Fruit fly (Drosophila melanogaster) whole organism, embryonic: Measurements from ENCODE around the gene Gr85a.

Source experiments
- Atf6 ChIP-seq: fragments of 200-800 bp; sonication (Bioruptor generic); IDR thresholded peaks from 2 replicates; pipeline ENCODE4 v1.3.6; 2022; ENCODE audit warnings: missing biosample characterization, missing genetic modification characterization
- CG11504 ChIP-seq: fragments of 200-800 bp; sonication (Bioruptor generic); optimal IDR thresholded peaks from 3 replicates; lab custom pipeline; 2019; ENCODE audit warnings: missing biosample characterization, mild to moderate bottlenecking, missing genetic modification characterization, moderate library complexity
- CG11560 ChIP-seq: fragments of 200-800 bp; sonication (Bioruptor generic); IDR thresholded peaks from 3 replicates; pipeline ENCODE4 v1.3.6; 2022; ENCODE audit warnings: missing biosample characterization, missing genetic modification characterization
- CG12299 ChIP-seq: fragments of 200-800 bp; sonication (Bioruptor generic); optimal IDR thresholded peaks from 2 replicates; lab custom pipeline; 2018; ENCODE audit warnings: missing biosample characterization, mild to moderate bottlenecking, missing genetic modification characterization
- CG13894 ChIP-seq: fragments of 200-800 bp; sonication (Bioruptor generic); optimal IDR thresholded peaks from 3 replicates; lab custom pipeline; 2018; ENCODE audit warnings: missing biosample characterization, mild to moderate bottlenecking, missing genetic modification characterization, moderate library complexity
- CG16813 ChIP-seq: fragments of 200-800 bp; sonication (Bioruptor generic); IDR thresholded peaks from 3 replicates; pipeline ENCODE4 v1.3.6; 2022; ENCODE audit warnings: missing biosample characterization, missing genetic modification characterization; ENCODE audit not compliant: partially characterized antibody
- CG2120 ChIP-seq: fragments of 200-800 bp; sonication (Bioruptor generic); optimal IDR thresholded peaks from 3 replicates; lab custom pipeline; 2016; ENCODE audit warnings: missing biosample characterization, missing genetic modification characterization
- CG2678 ChIP-seq: fragments of 200-800 bp; sonication (Bioruptor generic); optimal IDR thresholded peaks from 3 replicates; lab custom pipeline; 2019; ENCODE audit warnings: missing biosample characterization, mild to moderate bottlenecking, missing genetic modification characterization, moderate library complexity
- CG30020 ChIP-seq: fragments of 200-800 bp; optimal IDR thresholded peaks from 2 replicates; lab custom pipeline; 2019; ENCODE audit warnings: missing biosample characterization, mild to moderate bottlenecking, missing genetic modification characterization, moderate library complexity
- CG3281 ChIP-seq: fragments of 200-800 bp; sonication (Bioruptor generic); optimal IDR thresholded peaks from 3 replicates; lab custom pipeline; 2017; ENCODE audit warnings: missing biosample characterization, mild to moderate bottlenecking, missing genetic modification characterization
- CG4617 ChIP-seq: fragments of 200-800 bp; sonication (Bioruptor generic); optimal IDR thresholded peaks from 3 replicates; lab custom pipeline; 2016; ENCODE audit warnings: missing biosample characterization, missing genetic modification characterization, borderline replicate concordance
- CG8478 ChIP-seq: fragments of >200 bp; optimal IDR thresholded peaks from 2 replicates; lab custom pipeline; 2018
- CG8765 ChIP-seq: fragments of 200-800 bp; sonication (Bioruptor generic); IDR thresholded peaks from 2 replicates; pipeline ENCODE4 v1.3.6; 2022; ENCODE audit warnings: missing biosample characterization, missing genetic modification characterization
- Deaf1 ChIP-seq: fragments of 200-800 bp; optimal IDR thresholded peaks from 3 replicates; lab custom pipeline; 2019; ENCODE audit warnings: missing biosample characterization, mild to moderate bottlenecking, missing genetic modification characterization, moderate library complexity
- Dfd ChIP-seq, 2 experiments: fragments of >200 bp; optimal IDR thresholded peaks; 2 replicates each; lab custom pipeline; 2017; ENCODE audit warnings: missing biosample characterization in 2 of 2, missing genetic modification characterization in 2 of 2
- Drgx ChIP-seq: fragments of 200-800 bp; sonication (Bioruptor generic); IDR thresholded peaks from 2 replicates; pipeline ENCODE4 v1.3.6; 2022; ENCODE audit warnings: missing biosample characterization, missing genetic modification characterization
- Ets65A ChIP-seq: fragments of 200-800 bp; sonication (Bioruptor generic); peaks from one replicate; lab custom pipeline; 2016; ENCODE audit warnings: missing biosample characterization, missing genetic modification characterization
- Lim3 ChIP-seq: fragments of 200-800 bp; sonication (Bioruptor generic); IDR thresholded peaks from 2 replicates; pipeline ENCODE4 v1.3.6; 2022; ENCODE audit warnings: missing biosample characterization, missing genetic modification characterization
- Lpt ChIP-seq: fragments of >200 bp; optimal IDR thresholded peaks from 2 replicates; lab custom pipeline; 2018; ENCODE audit warnings: missing biosample characterization, missing genetic modification characterization
- NFAT ChIP-seq: fragments of 200-800 bp; sonication (Bioruptor generic); IDR thresholded peaks from 2 replicates; pipeline ENCODE4 v1.3.6; 2022; ENCODE audit warnings: missing biosample characterization, missing genetic modification characterization
- Oaz ChIP-seq: fragments of 200-800 bp; sonication (Bioruptor generic); IDR thresholded peaks from 2 replicates; pipeline ENCODE4 v1.3.6; 2022; ENCODE audit warnings: missing biosample characterization, missing genetic modification characterization
- Oli ChIP-seq: fragments of 200-800 bp; sonication (Bioruptor generic); optimal IDR thresholded peaks from 2 replicates; lab custom pipeline; 2018; ENCODE audit warnings: missing biosample characterization, mild to moderate bottlenecking, missing genetic modification characterization, moderate library complexity
- Pdp1 ChIP-seq, 2 experiments: fragments of 200-800 bp; sonication (Bioruptor generic); optimal IDR thresholded peaks; 3 replicates each; lab custom pipeline; 2016; ENCODE audit warnings: missing biosample characterization in 2 of 2, missing genetic modification characterization in 2 of 2, mild to moderate bottlenecking in 1 of 2, moderate library complexity in 1 of 2
- Scr ChIP-seq: fragments of 200-800 bp; sonication (Bioruptor generic); IDR thresholded peaks from 2 replicates; pipeline ENCODE4 v1.3.6; 2022; ENCODE audit warnings: missing biosample characterization, missing genetic modification characterization; ENCODE audit not compliant: partially characterized antibody
- bowl ChIP-seq: fragments of 200-800 bp; sonication (Bioruptor generic); IDR thresholded peaks from 2 replicates; pipeline ENCODE4 v1.3.6; 2022; ENCODE audit warnings: missing biosample characterization, missing genetic modification characterization
- bsh ChIP-seq, 2 experiments: fragments of 200-800 bp; sonication (Bioruptor generic); optimal IDR thresholded peaks; 2 replicates each; lab custom pipeline; 2017 to 2018; ENCODE audit warnings: mild to moderate bottlenecking in 2 of 2, missing biosample characterization in 2 of 2, missing genetic modification characterization in 2 of 2, moderate library complexity in 1 of 2
- crol ChIP-seq: fragments of 200-800 bp; sonication (Bioruptor generic); IDR thresholded peaks from 2 replicates; pipeline ENCODE4 v1.3.6; 2022; ENCODE audit warnings: missing biosample characterization, missing genetic modification characterization
- disco-r ChIP-seq: fragments of 200-800 bp; sonication (Bioruptor generic); optimal IDR thresholded peaks from 2 replicates; lab custom pipeline; 2016; ENCODE audit warnings: missing biosample characterization, missing genetic modification characterization
- gce ChIP-seq: fragments of 200-800 bp; sonication (Bioruptor generic); IDR thresholded peaks from 3 replicates; pipeline ENCODE4 v1.3.6; 2022; ENCODE audit warnings: missing biosample characterization, missing genetic modification characterization
- jigr1 ChIP-seq: fragments of 200-800 bp; sonication (Bioruptor generic); IDR thresholded peaks from 3 replicates; pipeline ENCODE4 v1.3.6; 2022; ENCODE audit warnings: missing biosample characterization, missing genetic modification characterization
- jing ChIP-seq: fragments of 200-800 bp; sonication (Bioruptor generic); optimal IDR thresholded peaks from 2 replicates; lab custom pipeline; 2018; ENCODE audit warnings: missing biosample characterization, mild to moderate bottlenecking, missing genetic modification characterization
- lbe ChIP-seq: fragments of 200-800 bp; sonication (Bioruptor generic); optimal IDR thresholded peaks from 2 replicates; lab custom pipeline; 2016; ENCODE audit warnings: missing biosample characterization, mild to moderate bottlenecking, missing genetic modification characterization
- nom ChIP-seq: fragments of 200-800 bp; sonication (Bioruptor generic); optimal IDR thresholded peaks from 2 replicates; lab custom pipeline; 2017; ENCODE audit warnings: missing biosample characterization, missing genetic modification characterization, mild to moderate bottlenecking, moderate library complexity, missing genetic modification reagents
- repo ChIP-seq: fragments of 200-800 bp; sonication (Bioruptor generic); optimal IDR thresholded peaks from 2 replicates; lab custom pipeline; 2016; ENCODE audit warnings: missing biosample characterization, missing genetic modification characterization
- sisA ChIP-seq: fragments of 200-800 bp; sonication (Bioruptor generic); IDR thresholded peaks from 2 replicates; pipeline ENCODE4 v1.3.6; 2022; ENCODE audit warnings: missing biosample characterization, missing genetic modification characterization
- sqz ChIP-seq: fragments of 200-800 bp; sonication (Bioruptor generic); optimal IDR thresholded peaks from 3 replicates; lab custom pipeline; 2018; ENCODE audit warnings: missing biosample characterization, mild to moderate bottlenecking, missing genetic modification characterization
- tio ChIP-seq: fragments of 200-800 bp; sonication (Bioruptor generic); optimal IDR thresholded peaks from 2 replicates; lab custom pipeline; 2017; ENCODE audit warnings: missing biosample characterization, missing genetic modification characterization, inconsistent platforms
- vnd ChIP-seq: fragments of 200-800 bp; sonication (Bioruptor generic); IDR thresholded peaks from 3 replicates; pipeline ENCODE4 v1.3.6; 2022; ENCODE audit warnings: missing biosample characterization, missing genetic modification characterization; ENCODE audit not compliant: partially characterized antibody
- zen2 ChIP-seq: fragments of 200-800 bp; sonication (Bioruptor generic); IDR thresholded peaks from 3 replicates; pipeline ENCODE4 v1.3.6; 2022; ENCODE audit warnings: missing biosample characterization, missing genetic modification characterization; ENCODE audit not compliant: partially characterized antibody

Gene Gr85a

dm6 chr3R:9964600-9965301 is 31.8 kb downstream of the Gr85a start:
- TF ChIP-seq CG8478 (lab: Kevin White, UChicago) (peak; percentile 12), Oaz (no peak), sisA (GFP tag; lab: Robert Waterston, UW) (no peak), CG30020 (no peak), CG11560 (0 out of 3 replicates have a peak, but pooled peaks have one; percentile 9), Deaf1 (tag; lab: Kevin White, UChicago) (peak; percentile 56)

dm6 chr3R:9963179-9963905 is 33.2 kb downstream of the Gr85a start:
- TF ChIP-seq NFAT (GFP tag; lab: Robert Waterston, UW) = no peak
- no peak for TF ChIP-seq Oli (tag; lab: Kevin White, UChicago)
- no peak for TF ChIP-seq gce (GFP tag; lab: Robert Waterston, UW)
- no peak for TF ChIP-seq disco-r (GFP tag; lab: Kevin White, UChicago)
- TF ChIP-seq CG8765 (GFP tag; lab: Robert Waterston, UW) = no peak
- no peak for TF ChIP-seq vnd (GFP tag; lab: Robert Waterston, UW)
- TF ChIP-seq sqz (GFP tag; lab: Kevin White, UChicago) = no peak
- no peak for TF ChIP-seq bowl (GFP tag; lab: Robert Waterston, UW)
- no peak for TF ChIP-seq CG2678
- no peak for TF ChIP-seq CG16813 (GFP tag; lab: Robert Waterston, UW)
- peak; percentile 85 for TF ChIP-seq nom (GFP tag; lab: Kevin White, UChicago)
- peak; percentile 26 for TF ChIP-seq Ets65A (GFP tag; lab: Kevin White, UChicago)
- no peak for TF ChIP-seq CG4617 (GFP tag; lab: Kevin White, UChicago)
- no peak for TF ChIP-seq Dfd (GFP tag; optimal IDR thresholded peaks at IDR 0.05; lab: Kevin White, UChicago)
- no peak; the same call in 1 of the 2 replicates for TF ChIP-seq crol (GFP tag; lab: Robert Waterston, UW)
- TF ChIP-seq Lpt (GFP tag; lab: Kevin White, UChicago) = no peak
- TF ChIP-seq repo (GFP tag; lab: Kevin White, UChicago) = no peak
- TF ChIP-seq bsh (GFP tag; optimal IDR thresholded peaks at IDR 0.05; lab: Kevin White, UChicago) = peak in 1 of 2 experiments; percentile 62
- TF ChIP-seq CG3281 (GFP tag; lab: Kevin White, UChicago) = no peak
- no peak for TF ChIP-seq Atf6 (GFP tag; lab: Robert Waterston, UW)
- TF ChIP-seq jing (GFP tag; lab: Kevin White, UChicago) = no peak
- TF ChIP-seq CG13894 (tag; lab: Kevin White, UChicago) = no peak
- TF ChIP-seq, all 482 proteins: peak for 3

- peak in 1 of 2 experiments; percentile 90 for TF ChIP-seq bsh (GFP tag; optimal IDR thresholded peaks at IDR 0.05; lab: Kevin White, UChicago)
- TF ChIP-seq lbe (GFP tag; lab: Kevin White, UChicago) = peak; percentile 16
- TF ChIP-seq CG2120 (GFP tag; lab: Kevin White, UChicago) = no peak
- TF ChIP-seq tio = no peak
- TF ChIP-seq CG4617 (GFP tag; lab: Kevin White, UChicago) = no peak
- TF ChIP-seq jigr1 (GFP tag; lab: Robert Waterston, UW) = no peak
- TF ChIP-seq zen2 = no peak
- peak; percentile 39 for TF ChIP-seq CG11504 (tag; lab: Kevin White, UChicago)
- peak; percentile 91 for TF ChIP-seq Drgx (GFP tag; lab: Robert Waterston, UW)
- no peak for TF ChIP-seq Scr
- TF ChIP-seq CG12299 (tag; lab: Kevin White, UChicago) = no peak
- TF ChIP-seq Pdp1 (GFP tag; optimal IDR thresholded peaks at IDR 0.05; lab: Kevin White, UChicago) = peak in 1 of 2 experiments; percentile 69
- no peak for TF ChIP-seq Lim3 (GFP tag; lab: Robert Waterston, UW)
- TF ChIP-seq, all 482 proteins: peak for 5
These were observed 35.2 kb downstream of the Gr85a start for dm6 chr3R:9961163-9962072.
